Fruit fly (Drosophila melanogaster) whole organism, prepupa: Measurements from ENCODE around the gene CG10674.

Experiments used
- Blimp-1 ChIP-seq: fragments of 200-800 bp; sonication (Bioruptor generic); optimal IDR thresholded peaks from 3 replicates; lab custom pipeline; 2017; ENCODE audit warnings: missing biosample characterization, missing genetic modification characterization, mild to moderate bottlenecking, moderate library complexity, missing genetic modification reagents
- CG10631 ChIP-seq: fragments of 200-800 bp; sonication (Bioruptor generic); optimal IDR thresholded peaks from 2 replicates; lab custom pipeline; 2016; ENCODE audit warnings: missing biosample characterization, missing genetic modification characterization
- CG10669 ChIP-seq: fragments of 200-800 bp; sonication (Bioruptor generic); optimal IDR thresholded peaks from 3 replicates; lab custom pipeline; 2018; ENCODE audit warnings: missing biosample characterization, mild to moderate bottlenecking, missing genetic modification characterization, moderate library complexity
- CG11294 ChIP-seq: fragments of 200-800 bp; sonication (Bioruptor generic); IDR thresholded peaks from 2 replicates; pipeline ENCODE4 v1.3.6; 2022; ENCODE audit warnings: missing biosample characterization, missing genetic modification characterization
- CG11762 ChIP-seq: fragments of 200-800 bp; sonication (Bioruptor generic); optimal IDR thresholded peaks from 3 replicates; lab custom pipeline; 2016; ENCODE audit warnings: missing biosample characterization, missing genetic modification characterization; ENCODE audit not compliant: insufficient read depth
- CG11902 ChIP-seq: fragments of 200-800 bp; sonication (Bioruptor generic); optimal IDR thresholded peaks from 3 replicates; lab custom pipeline; 2016; ENCODE audit warnings: missing biosample characterization, missing genetic modification characterization
- CG15336 ChIP-seq: fragments of 200-800 bp; sonication (Bioruptor generic); IDR thresholded peaks from 2 replicates; pipeline ENCODE4 v1.3.6; 2022; ENCODE audit warnings: missing biosample characterization, missing genetic modification characterization
- CG1621 ChIP-seq: fragments of 200-800 bp; sonication (Bioruptor generic); optimal IDR thresholded peaks from 3 replicates; lab custom pipeline; 2018; ENCODE audit warnings: missing biosample characterization, mild to moderate bottlenecking, missing genetic modification characterization
- CG3032 ChIP-seq: fragments of 200-800 bp; optimal IDR thresholded peaks from 2 replicates; lab custom pipeline; 2019; ENCODE audit warnings: missing biosample characterization, mild to moderate bottlenecking, missing genetic modification characterization, moderate library complexity
- CG31627 ChIP-seq: fragments of 200-800 bp; sonication (Bioruptor generic); optimal IDR thresholded peaks from 3 replicates; lab custom pipeline; 2016; ENCODE audit warnings: missing biosample characterization, missing genetic modification characterization
- CG32006 ChIP-seq: fragments of 200-800 bp; sonication (Bioruptor generic); optimal IDR thresholded peaks from 3 replicates; lab custom pipeline; 2017; ENCODE audit warnings: missing biosample characterization, mild to moderate bottlenecking, missing genetic modification characterization
- CG34406 ChIP-seq: fragments of 200-800 bp; sonication (Bioruptor generic); optimal IDR thresholded peaks from 3 replicates; lab custom pipeline; 2016; ENCODE audit warnings: missing biosample characterization, missing genetic modification characterization
- CG3919 ChIP-seq: fragments of 200-800 bp; sonication (Bioruptor generic); optimal IDR thresholded peaks from 3 replicates; lab custom pipeline; 2016; ENCODE audit warnings: missing biosample characterization, missing genetic modification characterization
- CG4318 ChIP-seq: fragments of 200-800 bp; sonication (Bioruptor generic); optimal IDR thresholded peaks from 3 replicates; lab custom pipeline; 2017; ENCODE audit warnings: missing biosample characterization, mild to moderate bottlenecking, missing genetic modification characterization
- CG6276 ChIP-seq: fragments of 200-800 bp; sonication (Bioruptor generic); optimal IDR thresholded peaks from 2 replicates; lab custom pipeline; 2017; ENCODE audit warnings: missing biosample characterization, mild to moderate bottlenecking, missing genetic modification characterization
- CG6808 ChIP-seq: fragments of 200-800 bp; sonication (Bioruptor generic); optimal IDR thresholded peaks from 3 replicates; lab custom pipeline; 2017; ENCODE audit warnings: missing biosample characterization, missing genetic modification characterization, mild to moderate bottlenecking, moderate library complexity, missing genetic modification reagents
- CG6854 ChIP-seq: fragments of 200-800 bp; sonication (Bioruptor generic); optimal IDR thresholded peaks from 2 replicates; lab custom pipeline; 2017; ENCODE audit warnings: missing biosample characterization, mild to moderate bottlenecking, missing genetic modification characterization
- CG7368 ChIP-seq: fragments of 200-800 bp; sonication (Bioruptor generic); optimal IDR thresholded peaks from 3 replicates; lab custom pipeline; 2016; ENCODE audit warnings: missing biosample characterization, missing genetic modification characterization
- CG8119 ChIP-seq: fragments of 200-800 bp; sonication (Bioruptor generic); IDR thresholded peaks from 3 replicates; pipeline ENCODE4 v1.3.6; 2022; ENCODE audit warnings: missing biosample characterization, missing genetic modification characterization
- CG8319 ChIP-seq: fragments of 200-800 bp; sonication (Bioruptor generic); optimal IDR thresholded peaks from 3 replicates; lab custom pipeline; 2016; ENCODE audit warnings: missing biosample characterization, missing genetic modification characterization
- CG8632 ChIP-seq: fragments of 200-800 bp; sonication (Bioruptor generic); optimal IDR thresholded peaks from 3 replicates; lab custom pipeline; 2016; ENCODE audit warnings: missing biosample characterization, missing genetic modification characterization
- Eip75B ChIP-seq: fragments of 200-800 bp; sonication (Bioruptor generic); optimal IDR thresholded peaks from 3 replicates; lab custom pipeline; 2016; ENCODE audit warnings: missing biosample characterization, missing genetic modification characterization
- Eip78C ChIP-seq: fragments of 200-800 bp; sonication (Bioruptor generic); peaks from one replicate; lab custom pipeline; 2016; ENCODE audit warnings: missing biosample characterization, missing genetic modification characterization
- Eip93F ChIP-seq: fragments of 200-800 bp; sonication (Bioruptor generic); optimal IDR thresholded peaks from 2 replicates; lab custom pipeline; 2016; ENCODE audit warnings: missing biosample characterization, mild to moderate bottlenecking, missing genetic modification characterization
- Gug ChIP-seq: fragments of 200-800 bp; sonication (Bioruptor generic); IDR thresholded peaks from 2 replicates; pipeline ENCODE4 v1.3.6; 2022; ENCODE audit warnings: missing biosample characterization, missing genetic modification characterization
- Hr38 ChIP-seq: sonication (Bioruptor generic); optimal IDR thresholded peaks from 2 replicates; lab custom pipeline; 2016; ENCODE audit warnings: missing biosample characterization, missing genetic modification characterization
- Hr39 ChIP-seq: fragments of 200-800 bp; sonication (Bioruptor generic); optimal IDR thresholded peaks from 2 replicates; lab custom pipeline; 2016; ENCODE audit warnings: missing biosample characterization, missing genetic modification characterization
- Hr4 ChIP-seq: fragments of 200-800 bp; sonication (Bioruptor generic); optimal IDR thresholded peaks from 3 replicates; lab custom pipeline; 2016; ENCODE audit warnings: missing biosample characterization, missing genetic modification characterization
- Lpt ChIP-seq: fragments of 200-800 bp; sonication (Bioruptor generic); optimal IDR thresholded peaks from 3 replicates; lab custom pipeline; 2016; ENCODE audit warnings: missing biosample characterization, missing genetic modification characterization
- Met ChIP-seq: fragments of 200-800 bp; sonication (Bioruptor generic); optimal IDR thresholded peaks from 3 replicates; lab custom pipeline; 2016; ENCODE audit warnings: missing biosample characterization, missing genetic modification characterization
- OdsH ChIP-seq: fragments of 200-800 bp; sonication (Bioruptor generic); optimal IDR thresholded peaks from 3 replicates; lab custom pipeline; 2016; ENCODE audit warnings: missing biosample characterization, missing genetic modification characterization
- Smox ChIP-seq: fragments of 200-800 bp; sonication (Bioruptor generic); optimal IDR thresholded peaks from 3 replicates; lab custom pipeline; 2016; ENCODE audit warnings: missing biosample characterization, missing genetic modification characterization
- Sox102F ChIP-seq: fragments of 200-800 bp; sonication (Bioruptor generic); optimal IDR thresholded peaks from 2 replicates; lab custom pipeline; 2016; ENCODE audit warnings: missing biosample characterization, mild to moderate bottlenecking, missing genetic modification characterization
- Sox15 ChIP-seq: fragments of 200-800 bp; sonication (Bioruptor generic); optimal IDR thresholded peaks from 3 replicates; lab custom pipeline; 2016; ENCODE audit warnings: missing biosample characterization, missing genetic modification characterization
- achi ChIP-seq: fragments of 200-800 bp; sonication (Bioruptor generic); optimal IDR thresholded peaks from 3 replicates; lab custom pipeline; 2016; ENCODE audit warnings: missing biosample characterization, missing genetic modification characterization
- acj6 ChIP-seq: fragments of 200-800 bp; sonication (Bioruptor generic); optimal IDR thresholded peaks from 3 replicates; lab custom pipeline; 2016; ENCODE audit warnings: missing biosample characterization, missing genetic modification characterization
- cyc ChIP-seq: fragments of 200-800 bp; sonication (Bioruptor generic); optimal IDR thresholded peaks from 3 replicates; lab custom pipeline; 2016; ENCODE audit warnings: missing biosample characterization, missing genetic modification characterization
- dac ChIP-seq: fragments of 200-800 bp; sonication (Bioruptor generic); optimal IDR thresholded peaks from 2 replicates; lab custom pipeline; 2017; ENCODE audit warnings: missing biosample characterization, mild to moderate bottlenecking, missing genetic modification characterization
- dsx ChIP-seq: fragments of 200-800 bp; optimal IDR thresholded peaks from 3 replicates; lab custom pipeline; 2019; ENCODE audit warnings: missing biosample characterization, mild to moderate bottlenecking, missing genetic modification characterization, moderate library complexity; ENCODE audit not compliant: poor library complexity, severe bottlenecking
- eg ChIP-seq: fragments of 200-800 bp; sonication (Bioruptor generic); IDR thresholded peaks from 3 replicates; pipeline ENCODE4 v1.3.6; 2022; ENCODE audit warnings: missing biosample characterization, missing genetic modification characterization
- fd59A ChIP-seq: fragments of 200-800 bp; sonication (Bioruptor generic); optimal IDR thresholded peaks from 2 replicates; lab custom pipeline; 2017; ENCODE audit warnings: missing biosample characterization, mild to moderate bottlenecking, missing genetic modification characterization, missing genetic modification reagents
- fd85E ChIP-seq: fragments of 200-800 bp; sonication (Bioruptor generic); optimal IDR thresholded peaks from 3 replicates; lab custom pipeline; 2016; ENCODE audit warnings: missing biosample characterization, missing genetic modification characterization
- fkh ChIP-seq: fragments of 200-800 bp; sonication (Bioruptor generic); optimal IDR thresholded peaks from 3 replicates; lab custom pipeline; 2017; ENCODE audit warnings: missing biosample characterization, mild to moderate bottlenecking, missing genetic modification characterization, moderate library complexity
- lz ChIP-seq: fragments of 200-800 bp; sonication (Bioruptor generic); optimal IDR thresholded peaks from 3 replicates; lab custom pipeline; 2016; ENCODE audit warnings: missing biosample characterization, missing genetic modification characterization
- net ChIP-seq: fragments of 200-800 bp; sonication (Bioruptor generic); optimal IDR thresholded peaks from 3 replicates; lab custom pipeline; 2016; ENCODE audit warnings: missing biosample characterization, missing genetic modification characterization
- pdm3 ChIP-seq: fragments of 200-800 bp; sonication (Bioruptor generic); optimal IDR thresholded peaks from 3 replicates; lab custom pipeline; 2016; ENCODE audit warnings: missing biosample characterization, missing genetic modification characterization
- salr ChIP-seq, 2 experiments: fragments of 200-800 bp; sonication (Bioruptor generic); optimal IDR thresholded peaks; 3 replicates each; lab custom pipeline; 2016 to 2018; ENCODE audit warnings: missing biosample characterization in 2 of 2, missing genetic modification characterization in 2 of 2, mild to moderate bottlenecking in 1 of 2
- spab ChIP-seq: fragments of 200-800 bp; sonication (Bioruptor generic); optimal IDR thresholded peaks from 2 replicates; lab custom pipeline; 2017; ENCODE audit warnings: missing biosample characterization, mild to moderate bottlenecking, missing genetic modification characterization, missing genetic modification reagents
- ss ChIP-seq, 2 experiments: fragments of 200-800 bp; sonication (Bioruptor generic); optimal IDR thresholded peaks; 2 replicates in 1 of 2; 3 replicates in 1 of 2; lab custom pipeline; 2017 to 2018; ENCODE audit warnings: mild to moderate bottlenecking in 2 of 2, missing biosample characterization in 2 of 2, missing genetic modification characterization in 2 of 2, moderate library complexity in 1 of 2
- svp ChIP-seq: fragments of 200-800 bp; sonication (Bioruptor generic); peaks from one replicate; lab custom pipeline; 2016; ENCODE audit warnings: missing biosample characterization, missing genetic modification characterization
- topi ChIP-seq: fragments of 200-800 bp; sonication (Bioruptor generic); optimal IDR thresholded peaks from 3 replicates; lab custom pipeline; 2016; ENCODE audit warnings: missing biosample characterization, missing genetic modification characterization
- vri ChIP-seq: fragments of 200-800 bp; sonication (Bioruptor generic); optimal IDR thresholded peaks from 3 replicates; lab custom pipeline; 2016; ENCODE audit warnings: missing biosample characterization, mild to moderate bottlenecking, missing genetic modification characterization

Gene CG10674

dm6 chr3L:5128214-5128613, 7.9 kb downstream of the CG10674 start:
- TF ChIP-seq OdsH (GFP tag; lab: Kevin White, UChicago), result peak; percentile 61
- no peak for TF ChIP-seq CG31627 (GFP tag; lab: Kevin White, UChicago)
- TF ChIP-seq CG10669, result peak; percentile 51
- TF ChIP-seq Lpt (GFP tag; lab: Kevin White, UChicago), result no peak
- TF ChIP-seq ss (GFP tag; optimal IDR thresholded peaks at IDR 0.05; lab: Kevin White, UChicago), result peak in 1 of 2 experiments; percentile 43
- TF ChIP-seq CG8632, result peak; percentile 60
- TF ChIP-seq Hr39, result no peak
- peak; percentile 43 for TF ChIP-seq dac (GFP tag; lab: Kevin White, UChicago)
- TF ChIP-seq cyc, result no peak
- TF ChIP-seq CG10631 (GFP tag; lab: Kevin White, UChicago), result peak; percentile 77
- no peak for TF ChIP-seq Blimp-1
- TF ChIP-seq CG11294 (GFP tag; lab: Robert Waterston, UW), result peak; percentile 22; the same call in 1 of the 2 replicates
- TF ChIP-seq Eip78C (GFP tag; lab: Kevin White, UChicago), result peak; percentile 67
- no peak for TF ChIP-seq fkh (GFP tag; lab: Kevin White, UChicago)
- TF ChIP-seq CG11762, result peak; percentile 20
- TF ChIP-seq vri, result no peak
- TF ChIP-seq CG7368 (GFP tag; lab: Kevin White, UChicago), result peak; percentile 31
- TF ChIP-seq CG32006 (GFP tag; lab: Kevin White, UChicago), result peak; percentile 83
- TF ChIP-seq CG3032 (tag; lab: Kevin White, UChicago), result peak; percentile 66
- peak; percentile 53 for TF ChIP-seq svp (GFP tag; lab: Kevin White, UChicago)
- TF ChIP-seq salr (GFP tag; optimal IDR thresholded peaks at IDR 0.05; lab: Kevin White, UChicago), result no peak
- TF ChIP-seq CG3919 (GFP tag; lab: Kevin White, UChicago), result peak; percentile 56
- peak; percentile 38 for TF ChIP-seq net
- peak; percentile 57; the same call in 1 of the 2 replicates for TF ChIP-seq CG15336 (GFP tag; lab: Robert Waterston, UW)
- TF ChIP-seq Sox102F, result no peak
- no peak for TF ChIP-seq CG6276 (GFP tag; lab: Kevin White, UChicago)
- TF ChIP-seq CG1621 (tag; lab: Kevin White, UChicago), result peak; percentile 43
- TF ChIP-seq Met (GFP tag; lab: Kevin White, UChicago), result peak; percentile 33
- peak; percentile 17 for TF ChIP-seq CG6808 (GFP tag; lab: Kevin White, UChicago)
- no peak for TF ChIP-seq fd85E (GFP tag; lab: Kevin White, UChicago)
- no peak for TF ChIP-seq CG11902 (GFP tag; lab: Kevin White, UChicago)
- TF ChIP-seq achi (GFP tag; lab: Kevin White, UChicago), result peak; percentile 67
- TF ChIP-seq CG6854 (GFP tag; lab: Kevin White, UChicago), result no peak
- no peak for TF ChIP-seq spab
- peak; percentile 45; the same call in 2 of the 3 replicates for TF ChIP-seq eg (GFP tag; lab: Robert Waterston, UW)
- peak; percentile 40 for TF ChIP-seq fd59A (GFP tag; lab: Kevin White, UChicago)
- TF ChIP-seq pdm3 (GFP tag; lab: Kevin White, UChicago), result peak; percentile 23
- peak; percentile 1 for TF ChIP-seq lz
- TF ChIP-seq CG34406 (GFP tag; lab: Kevin White, UChicago), result peak; percentile 78
- TF ChIP-seq Hr38, result no peak
- peak; percentile 26; the same call in 1 of the 2 replicates for TF ChIP-seq Gug (GFP tag; lab: Robert Waterston, UW)
- peak; percentile 74 for TF ChIP-seq CG8119 (GFP tag; lab: Robert Waterston, UW)
- TF ChIP-seq Eip93F (GFP tag; lab: Kevin White, UChicago), result no peak
- TF ChIP-seq Hr4 (GFP tag; lab: Kevin White, UChicago), result peak; percentile 35
- TF ChIP-seq Smox (GFP tag; lab: Kevin White, UChicago), result no peak
- peak; percentile 38 for TF ChIP-seq CG8319
- peak; percentile 63 for TF ChIP-seq acj6 (GFP tag; lab: Kevin White, UChicago)
- TF ChIP-seq topi, result peak; percentile 23
- no peak for TF ChIP-seq CG4318 (GFP tag; lab: Kevin White, UChicago)
- peak; percentile 2 for TF ChIP-seq Sox15 (GFP tag; lab: Kevin White, UChicago)
- TF ChIP-seq dsx, result peak; percentile 51
- peak; percentile 58 for TF ChIP-seq Eip75B
